Worm (Caenorhabditis elegans): ENCODE measurements around the gene T06C12.11.
"Not testable (repeated sequence)": the region's sequence is repeated elsewhere in the genome, so short reads cannot be mapped to it uniquely, and the experiment has no call there.

ce11 chrV:15850276-15850811 lies 42.5 kb upstream of the T06C12.11 start, which contains the start of gene srh-147:
- not testable (repeated sequence) for TF ChIP-seq chd-7 (tag; optimal IDR thresholded peaks at IDR 0.05); hmg-1.2 (GFP tag; IDR thresholded peaks at IDR 0.05); ceh-100 (GFP tag; IDR thresholded peaks at IDR 0.05); gei-17 (GFP tag; optimal IDR thresholded peaks at IDR 0.05); snpc-4 (GFP tag; optimal IDR thresholded peaks at IDR 0.05); snpc-4 (tag; optimal IDR thresholded peaks at IDR 0.05); unc-62 (GFP tag; optimal IDR thresholded peaks at IDR 0.05); dpl-1 (GFP tag; optimal IDR thresholded peaks at IDR 0.05); F39B2.1 (GFP tag; IDR thresholded peaks at IDR 0.05); athp-1 (tag; optimal IDR thresholded peaks at IDR 0.05); lin-35 (GFP tag; optimal IDR thresholded peaks at IDR 0.05); snpc-3.4 (tag; optimal IDR thresholded peaks at IDR 0.05); ceh-58 (GFP tag; IDR thresholded peaks at IDR 0.05); ztf-28 (GFP tag; IDR thresholded peaks at IDR 0.05)
